Worm (Caenorhabditis elegans): Measurements from ENCODE around the gene F31B12.4.

DNA sequence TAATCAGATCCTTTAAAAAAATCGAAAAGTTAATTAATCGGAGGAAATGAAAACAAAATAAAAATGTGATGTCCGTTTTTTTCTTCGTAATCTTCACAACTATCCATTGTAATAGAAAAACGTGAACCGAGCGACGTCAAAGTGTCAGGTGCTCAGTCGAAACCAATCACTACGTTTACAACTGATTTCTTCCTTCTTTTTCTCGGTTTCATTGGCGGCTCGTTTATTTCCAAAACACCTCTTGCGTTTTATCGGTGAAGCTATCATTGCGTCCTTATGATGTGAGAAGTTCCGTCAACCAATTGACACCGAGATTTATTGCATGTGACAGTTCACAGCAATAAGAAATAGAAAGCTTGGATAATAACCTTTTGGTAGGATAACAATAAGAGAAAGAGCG is 48.7 kb downstream of the F31B12.4 start:
- TF ChIP-seq rec-8 (tag; optimal IDR thresholded peaks at IDR 0.05), result no peak
- TF ChIP-seq let-526 (GFP tag; IDR thresholded peaks at IDR 0.05), result no peak
- TF ChIP-seq bed-2 (GFP tag; IDR thresholded peaks at IDR 0.05), result no peak
- no peak for TF ChIP-seq ztf-25 (GFP tag; IDR thresholded peaks at IDR 0.05)
- TF ChIP-seq ama-1 (optimal IDR thresholded peaks at IDR 0.05), result no peak
- TF ChIP-seq ama-1 (GFP tag; optimal IDR thresholded peaks at IDR 0.05), result no peak
- TF ChIP-seq ets-4 (GFP tag; optimal IDR thresholded peaks at IDR 0.05), result no peak
